Fruit fly (Drosophila melanogaster) whole organism, embryonic: ENCODE data around the gene CG44303.
A peak's percentile ranks its signal among the peaks of the same experiment; 100 is the strongest.

Source experiments
- B-H2 ChIP-seq: fragments of 200-800 bp; sonication (Bioruptor generic); optimal IDR thresholded peaks from 2 replicates; lab custom pipeline; 2018; ENCODE audit warnings: missing biosample characterization, mild to moderate bottlenecking, missing genetic modification characterization
- CG10147 ChIP-seq: fragments of 200-800 bp; sonication (Bioruptor generic); optimal IDR thresholded peaks from 2 replicates; lab custom pipeline; 2019; ENCODE audit warnings: missing biosample characterization, mild to moderate bottlenecking, missing genetic modification characterization, moderate library complexity
- CG10543 ChIP-seq: fragments of 200-800 bp; sonication (Bioruptor generic); optimal IDR thresholded peaks from 3 replicates; lab custom pipeline; 2017; ENCODE audit warnings: missing biosample characterization, mild to moderate bottlenecking, missing genetic modification characterization, moderate library complexity
- CG12769 ChIP-seq: fragments of 200-800 bp; sonication (Bioruptor generic); optimal IDR thresholded peaks from 2 replicates; lab custom pipeline; 2019; ENCODE audit warnings: missing biosample characterization, mild to moderate bottlenecking, missing genetic modification characterization, moderate library complexity
- CG14441 ChIP-seq: fragments of 200-800 bp; sonication (Bioruptor generic); IDR thresholded peaks from 2 replicates; pipeline ENCODE4 v1.3.6; 2022; ENCODE audit warnings: missing biosample characterization, missing genetic modification characterization
- CG15269 ChIP-seq: fragments of 200-800 bp; sonication (Bioruptor generic); optimal IDR thresholded peaks from 2 replicates; lab custom pipeline; 2018; ENCODE audit warnings: missing biosample characterization, mild to moderate bottlenecking, missing genetic modification characterization, moderate library complexity
- CG15514 ChIP-seq: fragments of 200-800 bp; sonication (Bioruptor generic); optimal IDR thresholded peaks from 3 replicates; lab custom pipeline; 2017; ENCODE audit warnings: missing biosample characterization, missing genetic modification characterization, mild to moderate bottlenecking, moderate library complexity, missing genetic modification reagents
- CG18599 ChIP-seq: fragments of 200-800 bp; sonication (Bioruptor generic); optimal IDR thresholded peaks from 3 replicates; lab custom pipeline; 2017; ENCODE audit warnings: missing biosample characterization, missing genetic modification characterization, mild to moderate bottlenecking, moderate library complexity, missing genetic modification reagents
- CG32532 ChIP-seq: fragments of 200-800 bp; sonication (Bioruptor generic); IDR thresholded peaks from 2 replicates; pipeline ENCODE4 v1.3.6; 2022; ENCODE audit warnings: missing biosample characterization, missing genetic modification characterization
- CG5180 ChIP-seq: fragments of 200-800 bp; sonication (Bioruptor generic); optimal IDR thresholded peaks from 3 replicates; lab custom pipeline; 2017; ENCODE audit warnings: missing biosample characterization, missing genetic modification characterization, mild to moderate bottlenecking, moderate library complexity, missing genetic modification reagents
- CG8765 ChIP-seq: fragments of 200-800 bp; sonication (Bioruptor generic); IDR thresholded peaks from 2 replicates; pipeline ENCODE4 v1.3.6; 2022; ENCODE audit warnings: missing biosample characterization, missing genetic modification characterization
- CG8924 ChIP-seq: fragments of 200-800 bp; optimal IDR thresholded peaks from 3 replicates; lab custom pipeline; 2019; ENCODE audit warnings: missing biosample characterization, mild to moderate bottlenecking, missing genetic modification characterization, moderate library complexity
- CG9817 ChIP-seq: fragments of 200-800 bp; sonication (Bioruptor generic); optimal IDR thresholded peaks from 2 replicates; lab custom pipeline; 2018; ENCODE audit warnings: missing biosample characterization, mild to moderate bottlenecking, missing genetic modification characterization, moderate library complexity
- Deaf1 ChIP-seq: fragments of 200-800 bp; optimal IDR thresholded peaks from 3 replicates; lab custom pipeline; 2019; ENCODE audit warnings: missing biosample characterization, mild to moderate bottlenecking, missing genetic modification characterization, moderate library complexity
- GATAe ChIP-seq: fragments of 200-800 bp; sonication (Bioruptor generic); conservative IDR thresholded peaks from 2 replicates; pipeline ENCODE4 v1.3.6; 2022; ENCODE audit warnings: missing biosample characterization, missing genetic modification characterization
- Hey ChIP-seq: fragments of 200-800 bp; sonication (Bioruptor generic); optimal IDR thresholded peaks from 3 replicates; lab custom pipeline; 2018; ENCODE audit warnings: missing biosample characterization, mild to moderate bottlenecking, missing genetic modification characterization
- Hmx ChIP-seq: fragments of 200-800 bp; sonication (Bioruptor generic); optimal IDR thresholded peaks from 2 replicates; lab custom pipeline; 2016; ENCODE audit warnings: missing biosample characterization, missing genetic modification characterization
- Med ChIP-seq: fragments of 200-800 bp; sonication (Bioruptor generic); peaks from one replicate; lab custom pipeline; 2016; ENCODE audit warnings: missing biosample characterization, missing genetic modification characterization, mild to moderate bottlenecking, inconsistent platforms, moderate library complexity
- Pdp1 ChIP-seq, 2 experiments: fragments of 200-800 bp; sonication (Bioruptor generic); optimal IDR thresholded peaks; 3 replicates each; lab custom pipeline; 2016; ENCODE audit warnings: missing biosample characterization in 2 of 2, missing genetic modification characterization in 2 of 2, mild to moderate bottlenecking in 1 of 2, moderate library complexity in 1 of 2
- Rfx ChIP-seq: fragments of 200-800 bp; sonication (Bioruptor generic); IDR thresholded peaks from 2 replicates; pipeline ENCODE4 v1.3.6; 2022; ENCODE audit warnings: missing biosample characterization, missing genetic modification characterization
- Stat92E ChIP-seq, 3 experiments: fragments of >200 bp in 2 of 3; fragments of 200-800 bp in 1 of 3; sonication (Bioruptor generic) in 1 of 3; optimal IDR thresholded peaks; 2 replicates each; lab custom pipeline; 2017 to 2019; ENCODE audit warnings: missing biosample characterization in 3 of 3, missing genetic modification characterization in 3 of 3, mild to moderate bottlenecking in 1 of 3, moderate library complexity in 1 of 3
- Trl ChIP-seq, 3 experiments: fragments of >200 bp in 2 of 3; fragments of 200-800 bp in 1 of 3; sonication (Bioruptor generic) in 1 of 3; optimal IDR thresholded peaks; 2 replicates in 1 of 3; 3 replicates in 2 of 3; lab custom pipeline; 2016 to 2017; ENCODE audit warnings: missing biosample characterization in 1 of 3, missing genetic modification characterization in 1 of 3
- Usf ChIP-seq: fragments of 200-800 bp; sonication (Bioruptor generic); optimal IDR thresholded peaks from 2 replicates; lab custom pipeline; 2017; ENCODE audit warnings: missing genotype, missing biosample characterization, missing genetic modification characterization
- ab ChIP-seq: fragments of 200-800 bp; sonication (Bioruptor generic); optimal IDR thresholded peaks from 2 replicates; lab custom pipeline; 2016; ENCODE audit warnings: missing biosample characterization, missing genetic modification characterization
- abd-A ChIP-seq: fragments of 200-800 bp; sonication (Bioruptor generic); optimal IDR thresholded peaks from 3 replicates; lab custom pipeline; 2019; ENCODE audit warnings: missing biosample characterization, mild to moderate bottlenecking, missing genetic modification characterization, moderate library complexity
- bowl ChIP-seq: fragments of 200-800 bp; sonication (Bioruptor generic); IDR thresholded peaks from 2 replicates; pipeline ENCODE4 v1.3.6; 2022; ENCODE audit warnings: missing biosample characterization, missing genetic modification characterization
- caup ChIP-seq: fragments of 200-800 bp; sonication (Bioruptor generic); optimal IDR thresholded peaks from 3 replicates; lab custom pipeline; 2017; ENCODE audit warnings: missing biosample characterization, mild to moderate bottlenecking, missing genetic modification characterization, moderate library complexity; ENCODE audit not compliant: severe bottlenecking
- cg ChIP-seq: fragments of 200-800 bp; sonication (Bioruptor generic); optimal IDR thresholded peaks from 3 replicates; lab custom pipeline; 2019; ENCODE audit warnings: missing biosample characterization, mild to moderate bottlenecking, missing genetic modification characterization, moderate library complexity
- chm ChIP-seq: fragments of 200-800 bp; sonication (Bioruptor generic); IDR thresholded peaks from 2 replicates; pipeline ENCODE4 v1.3.6; 2022; ENCODE audit warnings: missing biosample characterization, missing genetic modification characterization
- crol ChIP-seq: fragments of 200-800 bp; sonication (Bioruptor generic); IDR thresholded peaks from 2 replicates; pipeline ENCODE4 v1.3.6; 2022; ENCODE audit warnings: missing biosample characterization, missing genetic modification characterization
- eve ChIP-seq, 2 experiments: fragments of >200 bp; optimal IDR thresholded peaks; 2 replicates each; lab custom pipeline; 2017; ENCODE audit warnings: missing biosample characterization in 2 of 2, missing genetic modification characterization in 2 of 2
- exex ChIP-seq: fragments of 200-800 bp; sonication (Bioruptor generic); optimal IDR thresholded peaks from 4 replicates; lab custom pipeline; 2018; ENCODE audit warnings: missing biosample characterization, mild to moderate bottlenecking, missing genetic modification characterization, moderate library complexity
- gcm2 ChIP-seq: fragments of 200-800 bp; sonication (Bioruptor generic); optimal IDR thresholded peaks from 2 replicates; lab custom pipeline; 2016; ENCODE audit warnings: missing biosample characterization, missing genetic modification characterization
- gsb-n ChIP-seq: fragments of 200-800 bp; sonication (Bioruptor generic); optimal IDR thresholded peaks from 3 replicates; lab custom pipeline; 2018; ENCODE audit warnings: missing biosample characterization, mild to moderate bottlenecking, missing genetic modification characterization
- kah ChIP-seq: fragments of 200-800 bp; sonication (Bioruptor generic); optimal IDR thresholded peaks from 2 replicates; lab custom pipeline; 2018; ENCODE audit warnings: missing biosample characterization, mild to moderate bottlenecking, missing genetic modification characterization
- knrl ChIP-seq: fragments of 200-800 bp; sonication (Bioruptor generic); IDR thresholded peaks from 3 replicates; pipeline ENCODE4 v1.3.6; 2022; ENCODE audit warnings: missing biosample characterization, missing genetic modification characterization; ENCODE audit not compliant: partially characterized antibody
- lab ChIP-seq: fragments of 200-800 bp; sonication (Bioruptor generic); optimal IDR thresholded peaks from 3 replicates; lab custom pipeline; 2017; ENCODE audit warnings: missing biosample characterization, missing genetic modification characterization, mild to moderate bottlenecking, moderate library complexity, missing genetic modification reagents
- mirr ChIP-seq: fragments of 200-800 bp; sonication (Bioruptor generic); optimal IDR thresholded peaks from 3 replicates; lab custom pipeline; 2018; ENCODE audit warnings: missing biosample characterization, mild to moderate bottlenecking, missing genetic modification characterization
- pfk ChIP-seq: fragments of 200-800 bp; sonication (Bioruptor generic); optimal IDR thresholded peaks from 2 replicates; lab custom pipeline; 2018; ENCODE audit warnings: missing biosample characterization, mild to moderate bottlenecking, missing genetic modification characterization, moderate library complexity
- scrt ChIP-seq: fragments of 200-800 bp; sonication (Bioruptor generic); optimal IDR thresholded peaks from 2 replicates; lab custom pipeline; 2018; ENCODE audit warnings: missing biosample characterization, mild to moderate bottlenecking, missing genetic modification characterization, moderate library complexity
- sd ChIP-seq: fragments of 200-800 bp; sonication (Bioruptor generic); optimal IDR thresholded peaks from 3 replicates; lab custom pipeline; 2018; ENCODE audit warnings: missing biosample characterization, mild to moderate bottlenecking, missing genetic modification characterization, moderate library complexity
- sens ChIP-seq: fragments of 200-800 bp; sonication (Bioruptor generic); peaks from one replicate; lab custom pipeline; 2016; ENCODE audit warnings: missing biosample characterization, missing genetic modification characterization
- sisA ChIP-seq: fragments of 200-800 bp; sonication (Bioruptor generic); IDR thresholded peaks from 2 replicates; pipeline ENCODE4 v1.3.6; 2022; ENCODE audit warnings: missing biosample characterization, missing genetic modification characterization
- sqz ChIP-seq: fragments of 200-800 bp; sonication (Bioruptor generic); optimal IDR thresholded peaks from 3 replicates; lab custom pipeline; 2018; ENCODE audit warnings: missing biosample characterization, mild to moderate bottlenecking, missing genetic modification characterization
- sug ChIP-seq: fragments of 200-800 bp; optimal IDR thresholded peaks from 2 replicates; lab custom pipeline; 2019; ENCODE audit warnings: missing biosample characterization, mild to moderate bottlenecking, missing genetic modification characterization, moderate library complexity

CG44303 gene

dm6 chrX:6709252-6710037 is 22.2 kb upstream of the CG44303 start:
- peak; percentile 74 for TF ChIP-seq kah
- TF ChIP-seq Med (GFP tag; lab: Kevin White, UChicago), result peak; percentile 32
- TF ChIP-seq CG32532 (GFP tag; lab: Robert Waterston, UW), result no peak
- no peak for TF ChIP-seq CG18599 (GFP tag; lab: Kevin White, UChicago)
- peak; percentile 22 for TF ChIP-seq scrt (GFP tag; lab: Kevin White, UChicago)
- no peak for TF ChIP-seq gsb-n (tag; lab: Kevin White, UChicago)
- peak; percentile 48 to 50 for TF ChIP-seq Trl (optimal IDR thresholded peaks at IDR 0.05; lab: Kevin White, UChicago)
- TF ChIP-seq Trl (GFP tag; optimal IDR thresholded peaks at IDR 0.05; lab: Kevin White, UChicago), result no peak
- TF ChIP-seq chm, result 0 out of 2 replicates have a peak, but pooled peaks have one; percentile 10
- TF ChIP-seq pfk (GFP tag; lab: Kevin White, UChicago), result peak; percentile 95
- TF ChIP-seq sens (GFP tag; lab: Kevin White, UChicago), result peak; percentile 64
- TF ChIP-seq CG9817 (tag; lab: Kevin White, UChicago), result no peak
- TF ChIP-seq sisA (GFP tag; lab: Robert Waterston, UW), result no peak

dm6 chrX:6708580-6709199 is 21.5 kb upstream of the CG44303 start:
- peak; percentile 81 for TF ChIP-seq cg (GFP tag; lab: Kevin White, UChicago)
- TF ChIP-seq exex (tag; lab: Kevin White, UChicago), result peak; percentile 58
- TF ChIP-seq Med (GFP tag; lab: Kevin White, UChicago), result peak; percentile 66
- TF ChIP-seq CG8924 (tag; lab: Kevin White, UChicago), result peak; percentile 24
- peak; percentile 20 for TF ChIP-seq CG12769 (tag; lab: Kevin White, UChicago)
- TF ChIP-seq bowl, result no peak
- no peak for TF ChIP-seq CG10147 (GFP tag; lab: Kevin White, UChicago)
- peak; percentile 32 for TF ChIP-seq lab (GFP tag; lab: Kevin White, UChicago)
- TF ChIP-seq Pdp1 (GFP tag; optimal IDR thresholded peaks at IDR 0.05; lab: Kevin White, UChicago), result peak in 1 of 2 experiments; percentile 15
- TF ChIP-seq ab (GFP tag; lab: Kevin White, UChicago), result no peak
- no peak for TF ChIP-seq Usf (GFP tag; lab: Kevin White, UChicago)
- peak; percentile 91 for TF ChIP-seq mirr (GFP tag; lab: Kevin White, UChicago)
- TF ChIP-seq Hey (tag; lab: Kevin White, UChicago), result no peak
- peak; percentile 11 for TF ChIP-seq CG10543 (GFP tag; lab: Kevin White, UChicago)
- TF ChIP-seq caup (GFP tag; lab: Kevin White, UChicago), result peak; percentile 23
- no peak for TF ChIP-seq CG8765 (GFP tag; lab: Robert Waterston, UW)
- TF ChIP-seq abd-A (tag; lab: Kevin White, UChicago), result peak; percentile 33
- TF ChIP-seq sug (tag; lab: Kevin White, UChicago), result peak; percentile 13
- peak; percentile 60 for TF ChIP-seq crol
- TF ChIP-seq CG15514 (GFP tag; lab: Kevin White, UChicago), result peak; percentile 22
- peak; percentile 20 for TF ChIP-seq sd (tag; lab: Kevin White, UChicago)
- peak; percentile 23; the same call in 1 of the 2 replicates for TF ChIP-seq GATAe (GFP tag; lab: Robert Waterston, UW)
- peak; percentile 80 for TF ChIP-seq CG14441
- no peak for TF ChIP-seq gcm2
- TF ChIP-seq CG15269 (tag; lab: Kevin White, UChicago), result no peak
- TF ChIP-seq CG5180 (GFP tag; lab: Kevin White, UChicago), result peak; percentile 54
- TF ChIP-seq B-H2 (GFP tag; lab: Kevin White, UChicago), result peak; percentile 24
- TF ChIP-seq knrl, result no peak
- peak in 1 of 2 experiments; percentile 82 for TF ChIP-seq eve (GFP tag; optimal IDR thresholded peaks at IDR 0.05; lab: Kevin White, UChicago)
- TF ChIP-seq Stat92E (GFP tag; optimal IDR thresholded peaks at IDR 0.05; lab: Kevin White, UChicago), result no peak
- no peak for TF ChIP-seq Hmx (GFP tag; lab: Kevin White, UChicago)
- TF ChIP-seq sqz (GFP tag; lab: Kevin White, UChicago), result peak; percentile 31
- peak; percentile 20; the same call in 1 of the 2 replicates for TF ChIP-seq Rfx (GFP tag; lab: Robert Waterston, UW)
- peak; percentile 16 for TF ChIP-seq Deaf1 (tag; lab: Kevin White, UChicago)
